Fruit fly (Drosophila melanogaster) whole organism, wandering third instar larva: Measurements from ENCODE around the gene Acp95EF.

Experiments
- Abd-B ChIP-seq: fragments of >200 bp; optimal IDR thresholded peaks from 2 replicates; lab custom pipeline; 2017; ENCODE audit warnings: missing biosample characterization, missing genetic modification characterization
- CG9705 ChIP-seq: fragments of 200-800 bp; sonication (Bioruptor generic); optimal IDR thresholded peaks from 2 replicates; lab custom pipeline; 2018; ENCODE audit warnings: missing biosample characterization, mild to moderate bottlenecking, missing genetic modification characterization
- HLH106 ChIP-seq: fragments of 200-800 bp; optimal IDR thresholded peaks from 3 replicates; lab custom pipeline; 2019; ENCODE audit warnings: missing biosample characterization, mild to moderate bottlenecking, missing genetic modification characterization, moderate library complexity
- Vsx2 ChIP-seq: fragments of 200-300, 225-300 bp; sonication (Bioruptor generic); optimal IDR thresholded peaks from 2 replicates; lab custom pipeline; 2018; ENCODE audit warnings: missing biosample characterization, missing genetic modification characterization; ENCODE audit not compliant: partially characterized antibody
- dsf ChIP-seq: sonication (Bioruptor generic); optimal IDR thresholded peaks from 2 replicates; lab custom pipeline; 2016; ENCODE audit warnings: missing biosample characterization, missing genetic modification characterization, borderline replicate concordance
- fru ChIP-seq: fragments of 200-800 bp; sonication (Bioruptor generic); optimal IDR thresholded peaks from 3 replicates; lab custom pipeline; 2016; ENCODE audit warnings: missing biosample characterization, mild to moderate bottlenecking, missing genetic modification characterization
- psq ChIP-seq: fragments of 200-800 bp; sonication (Bioruptor generic); optimal IDR thresholded peaks from 3 replicates; lab custom pipeline; 2017; ENCODE audit warnings: missing biosample characterization, mild to moderate bottlenecking, missing genetic modification characterization, moderate library complexity
- sage ChIP-seq: fragments of 200-800 bp; sonication (Bioruptor generic); optimal IDR thresholded peaks from 2 replicates; lab custom pipeline; 2016; ENCODE audit warnings: missing biosample characterization, mild to moderate bottlenecking, missing genetic modification characterization
- sv ChIP-seq: fragments of 200-800 bp; sonication (Bioruptor generic); optimal IDR thresholded peaks from 3 replicates; lab custom pipeline; 2016; ENCODE audit warnings: missing biosample characterization, missing genetic modification characterization
- usp ChIP-seq: fragments of >200 bp; optimal IDR thresholded peaks from 2 replicates; lab custom pipeline; 2017; ENCODE audit warnings: missing biosample characterization, missing genetic modification characterization

DNA sequence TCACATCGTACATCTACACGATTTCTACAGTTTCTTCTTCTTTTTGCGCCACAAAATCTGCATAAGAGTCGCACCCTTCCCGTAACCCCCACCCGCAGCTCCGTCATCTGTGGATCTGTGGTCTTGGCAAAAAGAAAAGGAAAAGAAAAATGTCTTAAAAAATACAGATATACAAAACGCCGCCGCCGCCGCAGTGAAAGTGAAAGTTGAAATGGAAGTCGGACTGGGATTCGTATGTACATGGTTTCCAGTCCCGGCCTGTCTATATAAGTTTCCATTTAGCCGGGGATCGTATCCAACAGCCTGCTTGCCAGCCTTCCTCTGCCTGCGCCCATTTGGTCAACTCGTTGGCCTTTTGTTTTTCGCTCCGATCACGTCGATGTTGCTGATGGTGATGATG lies 12.8 kb upstream of the Acp95EF start:
- TF ChIP-seq CG9705 (GFP tag; lab: Kevin White, UChicago) = no peak
- no peak for TF ChIP-seq HLH106 (tag; lab: Kevin White, UChicago)
- no peak for TF ChIP-seq fru (GFP tag; lab: Kevin White, UChicago)
- TF ChIP-seq Vsx2 (GFP tag; lab: Kevin White, UChicago) = no peak
- no peak for TF ChIP-seq psq (GFP tag; lab: Kevin White, UChicago)
- no peak for TF ChIP-seq usp (GFP tag; lab: Kevin White, UChicago)
- TF ChIP-seq sv (GFP tag; lab: Kevin White, UChicago) = no peak
- no peak for TF ChIP-seq Abd-B
- no peak for TF ChIP-seq dsf (GFP tag; lab: Kevin White, UChicago)
- TF ChIP-seq sage (GFP tag; lab: Kevin White, UChicago) = no peak
